Worm (Caenorhabditis elegans): ENCODE results near the gene usp-46.

usp-46 gene

ce11 chrIII:9744525-9744924 is 31.9 kb upstream of the usp-46 start:
- TF ChIP-seq tbx-2 (tag; optimal IDR thresholded peaks at IDR 0.05) (no peak), egl-5 (tag; optimal IDR thresholded peaks at IDR 0.05) (no peak), fos-1 (tag; optimal IDR thresholded peaks at IDR 0.05) (no peak), ceh-9 (tag; optimal IDR thresholded peaks at IDR 0.05) (no peak), nfya-1 (tag; optimal IDR thresholded peaks at IDR 0.05; ENCODE audit: insufficient read depth) (peak; percentile 31), unc-62 (GFP tag; optimal IDR thresholded peaks at IDR 0.05) (no peak), unc-39 (tag; optimal IDR thresholded peaks at IDR 0.05) (no peak), fkh-2 (tag; optimal IDR thresholded peaks at IDR 0.05) (no peak), nhr-237 (tag; optimal IDR thresholded peaks at IDR 0.05) (no peak)

ce11 chrIII:9745333-9745897 is 31.0 kb upstream of the usp-46 start:
- TF ChIP-seq daf-12 (tag; optimal IDR thresholded peaks at IDR 0.05), result no peak
- peak; percentile 43 for TF ChIP-seq egl-5 (tag; optimal IDR thresholded peaks at IDR 0.05)

ce11 chrIII:9746665-9747064 is 29.8 kb upstream of the usp-46 start:
- TF ChIP-seq nhr-25 (tag; optimal IDR thresholded peaks at IDR 0.05) (no peak), mdl-1 (tag; optimal IDR thresholded peaks at IDR 0.05) (no peak), pha-4 (tag; optimal IDR thresholded peaks at IDR 0.05) (no peak), lin-15B (tag; optimal IDR thresholded peaks at IDR 0.05) (no peak), ceh-28 (tag; optimal IDR thresholded peaks at IDR 0.05) (no peak), lsy-12 (tag; optimal IDR thresholded peaks at IDR 0.05) (no peak), elt-1 (tag; optimal IDR thresholded peaks at IDR 0.05) (no peak), ceh-16 (tag; optimal IDR thresholded peaks at IDR 0.05) (no peak), tbx-2 (tag; optimal IDR thresholded peaks at IDR 0.05) (no peak), zag-1 (tag; optimal IDR thresholded peaks at IDR 0.05) (no peak)

- no peak for TF ChIP-seq R02D3.7 (tag; optimal IDR thresholded peaks at IDR 0.05)
- no peak for TF ChIP-seq lin-39 (tag; optimal IDR thresholded peaks at IDR 0.05)
- TF ChIP-seq pha-4 (tag; optimal IDR thresholded peaks at IDR 0.05), result peak; percentile 69
- TF ChIP-seq nhr-23 (tag; optimal IDR thresholded peaks at IDR 0.05), result peak; percentile 2
- no peak for TF ChIP-seq ztf-11 (tag; optimal IDR thresholded peaks at IDR 0.05)
- no peak for TF ChIP-seq ZK546.5 (tag; optimal IDR thresholded peaks at IDR 0.05)
- peak; percentile 73 for TF ChIP-seq nfya-1 (tag; optimal IDR thresholded peaks at IDR 0.05; ENCODE audit: insufficient read depth)
- TF ChIP-seq nhr-25 (tag; optimal IDR thresholded peaks at IDR 0.05), result peak; percentile 40
- peak; percentile 65 for TF ChIP-seq lin-15B (tag; optimal IDR thresholded peaks at IDR 0.05)
- TF ChIP-seq unc-39 (tag; optimal IDR thresholded peaks at IDR 0.05), result no peak
- TF ChIP-seq fkh-10 (GFP tag; optimal IDR thresholded peaks at IDR 0.05), result no peak
- TF ChIP-seq fkh-2 (tag; optimal IDR thresholded peaks at IDR 0.05), result no peak
- TF ChIP-seq egl-27 (tag; optimal IDR thresholded peaks at IDR 0.05), result no peak
- TF ChIP-seq elt-2 (tag; optimal IDR thresholded peaks at IDR 0.05), result no peak
- TF ChIP-seq aly-2 (tag; optimal IDR thresholded peaks at IDR 0.05), result no peak
- TF ChIP-seq fos-1 (tag; optimal IDR thresholded peaks at IDR 0.05), result no peak
- no peak for TF ChIP-seq nhr-67 (tag; optimal IDR thresholded peaks at IDR 0.05)
- no peak for TF ChIP-seq ztf-4 (tag; optimal IDR thresholded peaks at IDR 0.05)
These were observed 29.3 kb upstream of the usp-46 start, which contains the start of the genes iff-1 and cdk-1 for ce11 chrIII:9747133-9747532. iff-1 (minus strand) TSS chrIII:9747193. cdk-1 (plus strand) TSS chrIII:9747472.

ce11 chrIII:9748694-9749093 is 27.7 kb upstream of the usp-46 start, which contains the start of gene T05G5.4:
T05G5.4 (plus strand) TSS chrIII:9748934.
- TF ChIP-seq nhr-11 (tag; optimal IDR thresholded peaks at IDR 0.05) (no peak), fkh-10 (GFP tag; optimal IDR thresholded peaks at IDR 0.05) (no peak), lsy-12 (tag; optimal IDR thresholded peaks at IDR 0.05) (no peak), daf-12 (tag; optimal IDR thresholded peaks at IDR 0.05) (no peak), eor-1 (tag; optimal IDR thresholded peaks at IDR 0.05) (no peak), jun-1 (tag; optimal IDR thresholded peaks at IDR 0.05) (no peak), fkh-2 (tag; optimal IDR thresholded peaks at IDR 0.05) (no peak), nhr-77 (tag; optimal IDR thresholded peaks at IDR 0.05) (no peak), fos-1 (tag; optimal IDR thresholded peaks at IDR 0.05) (no peak), nhr-237 (tag; optimal IDR thresholded peaks at IDR 0.05) (no peak), egl-27 (tag; optimal IDR thresholded peaks at IDR 0.05) (no peak), ztf-11 (tag; optimal IDR thresholded peaks at IDR 0.05) (no peak), elt-2 (tag; optimal IDR thresholded peaks at IDR 0.05) (no peak), nhr-76 (tag; optimal IDR thresholded peaks at IDR 0.05) (no peak), nhr-28 (tag; optimal IDR thresholded peaks at IDR 0.05) (no peak)

Data from whole organism, L3 larva.